Fruit fly (Drosophila melanogaster) whole organism, prepupa: ENCODE measurements around the gene CG15027.

ENCODE experiments used
- Blimp-1 ChIP-seq: fragments of 200-800 bp; sonication (Bioruptor generic); optimal IDR thresholded peaks from 3 replicates; lab custom pipeline; 2017; ENCODE audit warnings: missing biosample characterization, missing genetic modification characterization, mild to moderate bottlenecking, moderate library complexity, missing genetic modification reagents
- CG10631 ChIP-seq: fragments of 200-800 bp; sonication (Bioruptor generic); optimal IDR thresholded peaks from 2 replicates; lab custom pipeline; 2016; ENCODE audit warnings: missing biosample characterization, missing genetic modification characterization
- CG11902 ChIP-seq: fragments of 200-800 bp; sonication (Bioruptor generic); optimal IDR thresholded peaks from 3 replicates; lab custom pipeline; 2016; ENCODE audit warnings: missing biosample characterization, missing genetic modification characterization
- CG31627 ChIP-seq: fragments of 200-800 bp; sonication (Bioruptor generic); optimal IDR thresholded peaks from 3 replicates; lab custom pipeline; 2016; ENCODE audit warnings: missing biosample characterization, missing genetic modification characterization
- CG7368 ChIP-seq: fragments of 200-800 bp; sonication (Bioruptor generic); optimal IDR thresholded peaks from 3 replicates; lab custom pipeline; 2016; ENCODE audit warnings: missing biosample characterization, missing genetic modification characterization
- CG8319 ChIP-seq: fragments of 200-800 bp; sonication (Bioruptor generic); optimal IDR thresholded peaks from 3 replicates; lab custom pipeline; 2016; ENCODE audit warnings: missing biosample characterization, missing genetic modification characterization
- Ets96B ChIP-seq: fragments of 200-800 bp; optimal IDR thresholded peaks from 2 replicates; lab custom pipeline; 2019; ENCODE audit warnings: missing biosample characterization, mild to moderate bottlenecking, missing genetic modification characterization, moderate library complexity
- Hr38 ChIP-seq: sonication (Bioruptor generic); optimal IDR thresholded peaks from 2 replicates; lab custom pipeline; 2016; ENCODE audit warnings: missing biosample characterization, missing genetic modification characterization
- Sox14 ChIP-seq: fragments of 200-800 bp; sonication (Bioruptor generic); optimal IDR thresholded peaks from 3 replicates; lab custom pipeline; 2016; ENCODE audit warnings: missing biosample characterization, missing genetic modification characterization
- Sox15 ChIP-seq: fragments of 200-800 bp; sonication (Bioruptor generic); optimal IDR thresholded peaks from 3 replicates; lab custom pipeline; 2016; ENCODE audit warnings: missing biosample characterization, missing genetic modification characterization
- achi ChIP-seq: fragments of 200-800 bp; sonication (Bioruptor generic); optimal IDR thresholded peaks from 3 replicates; lab custom pipeline; 2016; ENCODE audit warnings: missing biosample characterization, missing genetic modification characterization
- fd85E ChIP-seq: fragments of 200-800 bp; sonication (Bioruptor generic); optimal IDR thresholded peaks from 3 replicates; lab custom pipeline; 2016; ENCODE audit warnings: missing biosample characterization, missing genetic modification characterization
- salr ChIP-seq, 2 experiments: fragments of 200-800 bp; sonication (Bioruptor generic); optimal IDR thresholded peaks; 3 replicates each; lab custom pipeline; 2016 to 2018; ENCODE audit warnings: missing biosample characterization in 2 of 2, missing genetic modification characterization in 2 of 2, mild to moderate bottlenecking in 1 of 2

DNA sequence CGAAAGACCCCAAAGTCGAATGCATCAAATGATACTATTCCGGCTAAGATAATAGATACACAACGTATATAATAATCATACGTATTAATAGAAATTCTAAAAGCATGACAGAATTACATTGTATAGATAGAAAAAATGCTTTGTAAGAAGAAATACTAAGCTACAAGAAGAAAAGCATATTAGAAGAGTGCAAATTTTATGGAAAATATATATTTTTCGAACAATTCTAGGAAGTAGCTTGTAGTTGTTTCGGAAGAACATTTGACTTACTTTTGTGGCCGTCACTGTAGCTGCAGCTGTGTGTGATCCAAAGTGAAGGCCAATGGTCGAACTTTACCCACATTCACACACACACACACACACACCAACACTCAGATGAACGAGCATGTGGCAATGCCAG, 46.4 kb upstream of the CG15027 start:
- no peak for TF ChIP-seq fd85E (GFP tag; lab: Kevin White, UChicago)
- TF ChIP-seq salr (GFP tag; optimal IDR thresholded peaks at IDR 0.05; lab: Kevin White, UChicago): no peak
- TF ChIP-seq CG11902 (GFP tag; lab: Kevin White, UChicago): no peak
- no peak for TF ChIP-seq Ets96B (tag; lab: Kevin White, UChicago)
- no peak for TF ChIP-seq CG8319
- TF ChIP-seq Sox15 (GFP tag; lab: Kevin White, UChicago): no peak
- TF ChIP-seq Hr38: no peak
- no peak for TF ChIP-seq Blimp-1 (GFP tag; lab: Kevin White, UChicago)
- no peak for TF ChIP-seq CG7368 (GFP tag; lab: Kevin White, UChicago)
- TF ChIP-seq CG10631: no peak
- no peak for TF ChIP-seq achi (GFP tag; lab: Kevin White, UChicago)
- TF ChIP-seq Sox14 (GFP tag; lab: Kevin White, UChicago): no peak
- no peak for TF ChIP-seq CG31627 (GFP tag; lab: Kevin White, UChicago)
